Worm (Caenorhabditis elegans) whole organism, L4 larva: ENCODE data around the gene R09A8.5.

Experiments
- fkh-10 ChIP-seq: fragments of 150-350 bp; optimal IDR thresholded peaks from 2 replicates; lab custom pipeline; 2014; ENCODE audit warnings: missing biosample characterization, missing genetic modification reagents, missing genetic modification characterization
- unc-62 ChIP-seq, 3 experiments: fragments of 150-350 bp in 1 of 3; sonication (generic microtip); optimal IDR thresholded peaks in 2 of 3; peaks in 1 of 3; 1 replicate in 1 of 3; 2 replicates in 2 of 3; lab custom pipeline; 2014 to 2017; ENCODE audit warnings: missing biosample characterization in 3 of 3, missing genetic modification characterization in 3 of 3, missing genetic modification reagents in 3 of 3, missing genotype in 1 of 3

- no peak for TF ChIP-seq fkh-10 (GFP tag; lab: Kevin White, UChicago)
- no peak for TF ChIP-seq unc-62 (GFP tag; optimal IDR thresholded peaks at IDR 0.05 in 1 of 2; lab: Kevin White, UChicago)
- TF ChIP-seq unc-62 (tag; optimal IDR thresholded peaks at IDR 0.05; lab: Kevin White, UChicago), result no peak
These were observed 48.3 kb upstream of the R09A8.5 start for ce11 chrX:12688632-12689031.
